Worm (Caenorhabditis elegans) whole organism, L3 larva: ENCODE data around the gene npp-20.
A peak's percentile ranks its signal among the peaks of the same experiment; 100 is the strongest.

Source experiments
- R02D3.7 ChIP-seq: fragments of 150-350 bp; optimal IDR thresholded peaks from 2 replicates; lab custom pipeline; 2014; ENCODE audit warnings: missing biosample characterization, missing genetic modification characterization
- ZK546.5 ChIP-seq: sonication (generic microtip); optimal IDR thresholded peaks from 2 replicates; lab custom pipeline; 2017; ENCODE audit warnings: missing biosample characterization, missing genetic modification characterization
- aly-2 ChIP-seq: fragments of 150-350 bp; optimal IDR thresholded peaks from 2 replicates; lab custom pipeline; 2014; ENCODE audit warnings: missing biosample characterization, missing genetic modification characterization
- ama-1 ChIP-seq: fragments of 150-350 bp; optimal IDR thresholded peaks from 2 replicates; lab custom pipeline; 2018
- ceh-16 ChIP-seq: sonication (generic microtip); optimal IDR thresholded peaks from 2 replicates; lab custom pipeline; 2017; ENCODE audit warnings: missing biosample characterization, missing genetic modification characterization
- ceh-28 ChIP-seq: fragments of 150-350 bp; optimal IDR thresholded peaks from 2 replicates; lab custom pipeline; 2014; ENCODE audit warnings: missing biosample characterization, missing genetic modification reagents, missing genetic modification characterization
- ceh-9 ChIP-seq: sonication (generic microtip); optimal IDR thresholded peaks from 2 replicates; lab custom pipeline; 2018; ENCODE audit warnings: missing biosample characterization, missing genetic modification characterization
- egl-5 ChIP-seq: fragments of 150-350 bp; optimal IDR thresholded peaks from 2 replicates; lab custom pipeline; 2017; ENCODE audit warnings: missing biosample characterization, missing genetic modification reagents, missing genetic modification characterization, inconsistent platforms
- elt-1 ChIP-seq: fragments of 150-350 bp; optimal IDR thresholded peaks from 2 replicates; lab custom pipeline; 2014; ENCODE audit warnings: missing biosample characterization, missing genetic modification characterization
- elt-2 ChIP-seq: sonication (generic microtip); optimal IDR thresholded peaks from 2 replicates; lab custom pipeline; 2016; ENCODE audit warnings: missing genetic modification reagents, mild to moderate bottlenecking, missing genetic modification characterization, missing compliant biosample characterization
- elt-3 ChIP-seq, 3 experiments: fragments of 150-350 bp in 1 of 3; sonication (generic microtip) in 2 of 3; optimal IDR thresholded peaks; 2 replicates in 2 of 3; 4 replicates in 1 of 3; lab custom pipeline; 2014 to 2017; ENCODE audit warnings: missing biosample characterization in 3 of 3, missing genetic modification characterization in 3 of 3
- fkh-10 ChIP-seq: sonication (generic microtip); optimal IDR thresholded peaks from 2 replicates; lab custom pipeline; 2017; ENCODE audit warnings: missing biosample characterization, missing genetic modification reagents, missing genetic modification characterization
- fkh-2 ChIP-seq: fragments of 150-350 bp; optimal IDR thresholded peaks from 2 replicates; lab custom pipeline; 2014; ENCODE audit warnings: missing biosample characterization, missing genetic modification reagents, missing genetic modification characterization
- fos-1 ChIP-seq: fragments of 150-350 bp; optimal IDR thresholded peaks from 2 replicates; lab custom pipeline; 2014; ENCODE audit warnings: missing biosample characterization, missing genetic modification characterization
- hmg-11 ChIP-seq: sonication (generic microtip); optimal IDR thresholded peaks from 2 replicates; lab custom pipeline; 2016; ENCODE audit warnings: missing genetic modification characterization, missing compliant biosample characterization
- lin-39 ChIP-seq: fragments of 150-350 bp; optimal IDR thresholded peaks from 2 replicates; lab custom pipeline; 2018; ENCODE audit warnings: missing biosample characterization, missing genetic modification reagents, missing genetic modification characterization
- lsy-12 ChIP-seq: sonication (generic microtip); optimal IDR thresholded peaks from 2 replicates; lab custom pipeline; 2016; ENCODE audit warnings: mild to moderate bottlenecking, missing genetic modification characterization, missing compliant biosample characterization
- mdl-1 ChIP-seq: fragments of 150-350 bp; optimal IDR thresholded peaks from 2 replicates; lab custom pipeline; 2014; ENCODE audit warnings: missing biosample characterization, missing genetic modification characterization
- mml-1 ChIP-seq: fragments of 150-350 bp; sonication (generic microtip); optimal IDR thresholded peaks from 3 replicates; lab custom pipeline; 2014; ENCODE audit warnings: missing biosample characterization, missing genetic modification characterization
- nhr-25 ChIP-seq: sonication (generic microtip); optimal IDR thresholded peaks from 2 replicates; lab custom pipeline; 2017; ENCODE audit warnings: missing biosample characterization, missing genetic modification characterization
- nhr-28 ChIP-seq: fragments of 150-350 bp; optimal IDR thresholded peaks from 2 replicates; lab custom pipeline; 2014; ENCODE audit warnings: missing biosample characterization, missing genetic modification characterization
- nhr-43 ChIP-seq: sonication (generic microtip); optimal IDR thresholded peaks from 2 replicates; lab custom pipeline; 2016; ENCODE audit warnings: mild to moderate bottlenecking, missing genetic modification characterization, missing compliant biosample characterization; ENCODE audit not compliant: poor library complexity, severe bottlenecking
- nhr-67 ChIP-seq: fragments of 150-350 bp; optimal IDR thresholded peaks from 2 replicates; lab custom pipeline; 2014; ENCODE audit warnings: missing biosample characterization, missing genetic modification characterization
- nhr-76 ChIP-seq: fragments of 150-350 bp; sonication (generic microtip); optimal IDR thresholded peaks from 5 replicates; lab custom pipeline; 2014; ENCODE audit warnings: missing biosample characterization, missing genetic modification characterization
- pqm-1 ChIP-seq: fragments of 150-350 bp; optimal IDR thresholded peaks from 2 replicates; lab custom pipeline; 2017; ENCODE audit warnings: missing biosample characterization, missing genetic modification characterization, inconsistent platforms
- sea-2 ChIP-seq: fragments of 150-350 bp; sonication (generic microtip); optimal IDR thresholded peaks from 4 replicates; lab custom pipeline; 2014; ENCODE audit warnings: missing biosample characterization, missing genetic modification reagents, missing genetic modification characterization
- snpc-4 ChIP-seq: fragments of 150-350 bp; optimal IDR thresholded peaks from 2 replicates; lab custom pipeline; 2014; ENCODE audit warnings: missing biosample characterization, missing genetic modification characterization
- tbx-2 ChIP-seq: sonication (generic microtip); optimal IDR thresholded peaks from 2 replicates; lab custom pipeline; 2016; ENCODE audit warnings: mild to moderate bottlenecking, missing genetic modification characterization, missing compliant biosample characterization
- unc-39 ChIP-seq: sonication (generic microtip); optimal IDR thresholded peaks from 4 replicates; lab custom pipeline; 2017; ENCODE audit warnings: missing biosample characterization, missing genetic modification characterization
- zag-1 ChIP-seq: fragments of 150-350 bp; optimal IDR thresholded peaks from 2 replicates; lab custom pipeline; 2014; ENCODE audit warnings: missing biosample characterization, missing genetic modification characterization
- ztf-4 ChIP-seq: fragments of 150-350 bp; optimal IDR thresholded peaks from 2 replicates; lab custom pipeline; 2014; ENCODE audit warnings: missing biosample characterization, missing genetic modification characterization

npp-20 gene

DNA sequence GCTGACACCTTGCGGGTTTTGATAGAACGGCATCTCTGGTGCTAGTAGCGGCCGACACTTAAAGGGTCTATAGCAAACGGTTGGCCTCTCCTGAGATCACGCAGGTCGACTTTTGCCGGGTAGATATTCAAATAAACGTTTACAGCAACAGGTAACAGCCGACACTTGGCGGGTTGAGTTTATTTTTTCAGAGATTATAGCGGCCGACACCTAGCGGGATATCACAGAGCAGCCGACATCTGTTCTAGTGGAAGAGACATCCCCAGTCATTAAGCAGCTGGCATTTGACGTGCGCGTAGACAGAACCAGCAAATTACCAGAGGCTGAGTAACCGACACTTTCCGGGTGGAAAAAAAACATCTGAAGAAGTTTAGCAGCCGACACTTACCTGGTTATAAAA lies 34.4 kb downstream of the npp-20 start:
- TF ChIP-seq nhr-28 (tag; lab: Kevin White, UChicago), result no peak
- no peak for TF ChIP-seq ceh-28
- TF ChIP-seq mdl-1 (tag; lab: Kevin White, UChicago), result no peak
- no peak for TF ChIP-seq ama-1 (lab: Kevin White, UChicago)
- no peak for TF ChIP-seq nhr-67 (tag; lab: Kevin White, UChicago)
- no peak for TF ChIP-seq elt-3 (tag; optimal IDR thresholded peaks at IDR 0.05; lab: Kevin White, UChicago)
- TF ChIP-seq fkh-2 (tag; lab: Kevin White, UChicago), result no peak
- TF ChIP-seq fos-1, result no peak
- no peak for TF ChIP-seq R02D3.7
- TF ChIP-seq pqm-1 (tag; lab: Kevin White, UChicago), result no peak
- no peak for TF ChIP-seq lin-39 (tag; lab: Kevin White, UChicago)
- TF ChIP-seq tbx-2, result no peak
- TF ChIP-seq elt-2, result no peak
- TF ChIP-seq ztf-4, result no peak
- no peak for TF ChIP-seq ceh-9

- no peak for TF ChIP-seq ZK546.5 (tag; lab: Kevin White, UChicago)
- TF ChIP-seq snpc-4 (tag; lab: Kevin White, UChicago), result no peak
- TF ChIP-seq mml-1 (tag; lab: Kevin White, UChicago), result no peak
- no peak for TF ChIP-seq nhr-28 (tag; lab: Kevin White, UChicago)
- no peak for TF ChIP-seq lsy-12 (tag; lab: Kevin White, UChicago)
- TF ChIP-seq zag-1 (tag; lab: Kevin White, UChicago), result no peak
- no peak for TF ChIP-seq sea-2 (GFP tag; lab: Kevin White, UChicago)
- TF ChIP-seq nhr-43, result no peak
- TF ChIP-seq mdl-1 (tag; lab: Kevin White, UChicago), result no peak
- TF ChIP-seq egl-5, result no peak
- no peak for TF ChIP-seq ztf-4
- no peak for TF ChIP-seq fos-1
- no peak for TF ChIP-seq ceh-16
- no peak for TF ChIP-seq R02D3.7
- no peak for TF ChIP-seq nhr-67 (tag; lab: Kevin White, UChicago)
- TF ChIP-seq hmg-11 (tag; lab: Kevin White, UChicago), result no peak
- TF ChIP-seq elt-1, result no peak
- TF ChIP-seq fkh-10 (GFP tag; lab: Kevin White, UChicago), result no peak
- no peak for TF ChIP-seq fkh-2 (tag; lab: Kevin White, UChicago)
- TF ChIP-seq nhr-25, result no peak
Measured at ce11 chrIV:1460686-1461085, 35.1 kb downstream of the npp-20 start, which contains the start of gene col-106. Gene col-106, minus strand, starts transcription at chrIV:1460786.

ce11 chrIV:1459826-1460489 lies 35.9 kb downstream of the npp-20 start:
- no peak for TF ChIP-seq unc-39 (tag; lab: Kevin White, UChicago)
- TF ChIP-seq, all 47 proteins: peak for 0

DNA sequence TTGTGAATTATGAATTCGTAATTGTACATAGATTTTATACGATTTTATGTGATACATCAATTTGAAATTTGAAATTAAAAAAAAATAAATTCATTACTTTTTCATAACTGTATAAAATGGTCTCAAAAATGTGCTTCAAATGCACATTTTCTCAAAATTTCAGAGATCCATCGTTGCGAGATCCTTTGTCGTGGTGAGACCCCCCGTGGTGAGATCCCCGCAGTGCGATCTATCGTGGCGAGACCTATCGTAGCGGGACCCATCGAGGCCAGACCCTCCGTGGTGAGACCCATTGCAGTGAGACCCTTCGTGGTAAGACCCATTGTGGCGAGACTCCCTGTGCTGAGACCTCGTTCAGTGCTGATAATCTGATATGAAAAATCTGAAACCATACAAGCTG lies 36.4 kb downstream of the npp-20 start:
- TF ChIP-seq lin-39 (tag; lab: Kevin White, UChicago) (no peak), nhr-43 (peak; percentile 20)

ce11 chrIV:1458192-1458591 lies 37.6 kb downstream of the npp-20 start:
- TF ChIP-seq mdl-1 (tag; lab: Kevin White, UChicago), result no peak
- peak; percentile 10 for TF ChIP-seq nhr-43
- no peak for TF ChIP-seq lsy-12 (tag; lab: Kevin White, UChicago)
- TF ChIP-seq elt-3 (tag; optimal IDR thresholded peaks at IDR 0.05; lab: Kevin White, UChicago), result no peak
- TF ChIP-seq pqm-1 (tag; lab: Kevin White, UChicago), result no peak
- TF ChIP-seq, all 47 proteins: peak for 1

DNA sequence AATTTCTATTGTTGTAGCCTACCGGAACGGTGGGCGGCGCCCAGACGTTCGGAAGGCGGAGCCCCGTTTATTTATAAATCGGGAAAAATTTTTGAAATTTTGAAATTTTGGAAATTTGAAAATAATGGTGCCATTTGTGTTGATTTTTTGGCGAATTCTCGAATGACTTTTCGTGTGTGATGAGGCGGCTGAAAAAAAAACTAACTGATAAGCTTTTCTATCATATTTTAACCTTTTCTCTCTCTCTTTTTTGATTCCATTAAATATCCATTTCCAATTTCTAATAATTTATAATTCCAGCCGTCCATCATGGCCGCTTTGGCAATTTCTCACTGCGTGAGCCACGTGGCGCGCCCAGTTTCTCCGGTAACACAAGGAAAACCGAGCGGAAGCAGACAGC lies 39.0 kb downstream of the npp-20 start, which contains the start of gene nadk-1:
nadk-1 (plus strand) TSS at position 301 of the 400 bp plus-strand sequence.
- TF ChIP-seq hmg-11 (tag; lab: Kevin White, UChicago), result no peak
- no peak for TF ChIP-seq ztf-4
- TF ChIP-seq nhr-76 (tag; lab: Kevin White, UChicago), result no peak
- TF ChIP-seq pqm-1 (tag; lab: Kevin White, UChicago), result no peak
- TF ChIP-seq aly-2 (tag; lab: Kevin White, UChicago), result no peak
